Fruit fly (Drosophila melanogaster): ENCODE measurements around the gene Noc3.
A peak's percentile ranks its signal among the peaks of the same experiment; 100 is the strongest.

Noc3 gene

DNA sequence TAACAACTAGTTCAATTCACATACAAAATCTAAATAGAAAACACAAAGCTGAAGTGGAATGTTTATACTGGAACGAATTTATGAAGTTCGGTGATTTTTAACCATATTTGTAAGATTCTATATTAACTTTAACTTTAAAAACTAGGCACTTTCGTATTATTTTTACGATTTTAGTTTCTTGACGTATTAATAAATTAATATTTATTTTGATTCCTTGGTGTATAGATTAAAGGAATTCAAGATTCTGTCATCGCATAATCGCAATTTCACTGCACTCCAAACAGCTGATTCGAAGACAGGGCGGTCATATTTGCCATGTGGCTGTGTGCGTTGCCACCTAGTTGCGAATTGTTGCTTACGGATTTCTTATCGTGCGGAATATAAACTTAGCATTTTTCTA is 2.7 kb upstream of the Noc3 start, which contains the start of the genes CG1227 and Dtwd2 (continued):
- peak; percentile 90 for TF ChIP-seq Sox14 (GFP tag; optimal IDR thresholded peaks at IDR 0.05)
- TF ChIP-seq Hr39 (GFP tag; optimal IDR thresholded peaks at IDR 0.05), result peak; percentile 82
- no peak for TF ChIP-seq CG6854 (GFP tag; optimal IDR thresholded peaks at IDR 0.05)
- peak; percentile 88 for TF ChIP-seq fd59A (GFP tag; optimal IDR thresholded peaks at IDR 0.05)
- TF ChIP-seq dsx (GFP tag; optimal IDR thresholded peaks at IDR 0.05; ENCODE audit: poor library complexity, severe bottlenecking), result peak; percentile 96
- peak; percentile 90 for TF ChIP-seq Sox102F (GFP tag; optimal IDR thresholded peaks at IDR 0.05)
- peak; percentile 94 for TF ChIP-seq Hr4 (GFP tag; optimal IDR thresholded peaks at IDR 0.05)
- peak; percentile 84 for TF ChIP-seq spab (GFP tag; optimal IDR thresholded peaks at IDR 0.05)
- peak; percentile 91 for TF ChIP-seq CG4318 (GFP tag; optimal IDR thresholded peaks at IDR 0.05)
- TF ChIP-seq ss (GFP tag; optimal IDR thresholded peaks at IDR 0.05), result peak; percentile 89 to 96
- peak; percentile 75 for TF ChIP-seq CG11902 (GFP tag; optimal IDR thresholded peaks at IDR 0.05)
- TF ChIP-seq CG1621 (tag; optimal IDR thresholded peaks at IDR 0.05), result peak; percentile 91
- peak; percentile 81 for TF ChIP-seq Ets21C (GFP tag; optimal IDR thresholded peaks at IDR 0.05)
- TF ChIP-seq CG8319 (GFP tag; optimal IDR thresholded peaks at IDR 0.05), result peak; percentile 84
- peak; percentile 77 for TF ChIP-seq fd85E (GFP tag; optimal IDR thresholded peaks at IDR 0.05)
- peak; percentile 96 for TF ChIP-seq CG8632 (GFP tag; optimal IDR thresholded peaks at IDR 0.05)
- TF ChIP-seq svp (GFP tag), result peak; percentile 93
- peak; percentile 92 for TF ChIP-seq Smox (GFP tag; optimal IDR thresholded peaks at IDR 0.05)
- TF ChIP-seq esn (GFP tag; optimal IDR thresholded peaks at IDR 0.05), result peak; percentile 96
- TF ChIP-seq CG6792 (GFP tag; optimal IDR thresholded peaks at IDR 0.05), result peak; percentile 91
- peak; percentile 96 for TF ChIP-seq CG3919 (GFP tag; optimal IDR thresholded peaks at IDR 0.05)
- TF ChIP-seq OdsH (GFP tag; optimal IDR thresholded peaks at IDR 0.05), result peak; percentile 96
- TF ChIP-seq CG9139 (GFP tag; optimal IDR thresholded peaks at IDR 0.05), result peak; percentile 91
- peak; percentile 92 for TF ChIP-seq Lpt (GFP tag; optimal IDR thresholded peaks at IDR 0.05)
- TF ChIP-seq CG32006 (GFP tag; optimal IDR thresholded peaks at IDR 0.05), result peak; percentile 96
- peak; percentile 96 for TF ChIP-seq CG34406 (GFP tag; optimal IDR thresholded peaks at IDR 0.05)
- TF ChIP-seq CG15336 (GFP tag; IDR thresholded peaks at IDR 0.05), result peak; percentile 99
- peak; percentile 94 for TF ChIP-seq acj6 (GFP tag; optimal IDR thresholded peaks at IDR 0.05)
- TF ChIP-seq net (GFP tag; optimal IDR thresholded peaks at IDR 0.05), result peak; percentile 94
- TF ChIP-seq CG31627 (GFP tag; optimal IDR thresholded peaks at IDR 0.05), result peak; percentile 88
- no peak for TF ChIP-seq fkh (GFP tag; optimal IDR thresholded peaks at IDR 0.05)
- peak; percentile 92 for TF ChIP-seq Met (GFP tag; optimal IDR thresholded peaks at IDR 0.05)
- TF ChIP-seq lz (GFP tag; optimal IDR thresholded peaks at IDR 0.05), result peak; percentile 93

dm6 chr3R:7241460-7241859 is 5.3 kb downstream of the Noc3 start, which contains the start of gene CG14607:
Gene CG14607 (plus strand): TSS chr3R:7241760.
- TF ChIP-seq esn (GFP tag; optimal IDR thresholded peaks at IDR 0.05) (no peak), achi (GFP tag; optimal IDR thresholded peaks at IDR 0.05) (no peak), CG6808 (GFP tag; optimal IDR thresholded peaks at IDR 0.05) (no peak), CG6276 (GFP tag; optimal IDR thresholded peaks at IDR 0.05) (no peak), CG6792 (GFP tag; optimal IDR thresholded peaks at IDR 0.05) (no peak), Gug (GFP tag; IDR thresholded peaks at IDR 0.05) (no peak), Eip75B (GFP tag; optimal IDR thresholded peaks at IDR 0.05) (no peak)

- 0 out of 3 replicates have a peak, but pooled peaks have one; percentile 45 for TF ChIP-seq eg (GFP tag; IDR thresholded peaks at IDR 0.05)
- peak; percentile 34; the same call in 1 of the 3 replicates for TF ChIP-seq CG6163 (GFP tag; IDR thresholded peaks at IDR 0.05)
- no peak for TF ChIP-seq Gug (GFP tag; IDR thresholded peaks at IDR 0.05)
- no peak for TF ChIP-seq CG15336 (GFP tag; IDR thresholded peaks at IDR 0.05)
- TF ChIP-seq dsx (GFP tag; optimal IDR thresholded peaks at IDR 0.05; ENCODE audit: poor library complexity, severe bottlenecking), result peak; percentile 90
These were observed 22.8 kb downstream of the Noc3 start, which contains the start of gene thw for dm6 chr3R:7223972-7224464. Gene thw (plus strand): TSS chr3R:7224414.
